Fruit fly (Drosophila melanogaster) whole organism, embryonic: Measurements from ENCODE around the gene Naa80.

ENCODE experiments used
- Atf3 ChIP-seq: fragments of 200-800 bp; sonication (Bioruptor generic); optimal IDR thresholded peaks from 3 replicates; lab custom pipeline; 2016; ENCODE audit warnings: missing biosample characterization, missing genetic modification characterization
- C15 ChIP-seq: fragments of 200-800 bp; sonication (Bioruptor generic); IDR thresholded peaks from 3 replicates; pipeline ENCODE4 v1.3.6; 2022; ENCODE audit warnings: missing biosample characterization, missing genetic modification characterization
- CG12155 ChIP-seq: fragments of 200-800 bp; sonication (Bioruptor generic); optimal IDR thresholded peaks from 3 replicates; lab custom pipeline; 2016; ENCODE audit warnings: missing biosample characterization, missing genetic modification characterization
- CG12299 ChIP-seq: fragments of 200-800 bp; sonication (Bioruptor generic); optimal IDR thresholded peaks from 2 replicates; lab custom pipeline; 2018; ENCODE audit warnings: missing biosample characterization, mild to moderate bottlenecking, missing genetic modification characterization
- CG16813 ChIP-seq: fragments of 200-800 bp; sonication (Bioruptor generic); IDR thresholded peaks from 3 replicates; pipeline ENCODE4 v1.3.6; 2022; ENCODE audit warnings: missing biosample characterization, missing genetic modification characterization; ENCODE audit not compliant: partially characterized antibody
- CG2678 ChIP-seq: fragments of 200-800 bp; sonication (Bioruptor generic); optimal IDR thresholded peaks from 3 replicates; lab custom pipeline; 2019; ENCODE audit warnings: missing biosample characterization, mild to moderate bottlenecking, missing genetic modification characterization, moderate library complexity
- CG30431 ChIP-seq: fragments of 200-800 bp; sonication (Bioruptor generic); optimal IDR thresholded peaks from 2 replicates; lab custom pipeline; 2017; ENCODE audit warnings: missing biosample characterization, missing genetic modification characterization
- CG3281 ChIP-seq: fragments of 200-800 bp; sonication (Bioruptor generic); optimal IDR thresholded peaks from 3 replicates; lab custom pipeline; 2017; ENCODE audit warnings: missing biosample characterization, mild to moderate bottlenecking, missing genetic modification characterization
- CG34422 ChIP-seq: fragments of 200-800 bp; sonication (Bioruptor generic); IDR thresholded peaks from 3 replicates; pipeline ENCODE4 v1.3.6; 2022; ENCODE audit warnings: missing biosample characterization, missing genetic modification characterization
- CG42726 ChIP-seq: fragments of 200-800 bp; sonication (Bioruptor generic); IDR thresholded peaks from 2 replicates; pipeline ENCODE4 v1.3.6; 2022; ENCODE audit warnings: missing biosample characterization, missing genetic modification characterization; ENCODE audit not compliant: partially characterized antibody
- CG4424 ChIP-seq: fragments of 200-800 bp; sonication (Bioruptor generic); optimal IDR thresholded peaks from 3 replicates; lab custom pipeline; 2016; ENCODE audit warnings: missing biosample characterization, missing genetic modification characterization
- CG5245 ChIP-seq: fragments of 200-800 bp; sonication (Bioruptor generic); optimal IDR thresholded peaks from 3 replicates; lab custom pipeline; 2016; ENCODE audit warnings: missing biosample characterization, missing genetic modification characterization
- CG5953 ChIP-seq: fragments of 200-800 bp; sonication (Bioruptor generic); IDR thresholded peaks from 2 replicates; pipeline ENCODE4 v1.3.6; 2022; ENCODE audit warnings: missing biosample characterization, missing genetic modification characterization
- CG7556 ChIP-seq: fragments of 200-800 bp; sonication (Bioruptor generic); optimal IDR thresholded peaks from 2 replicates; lab custom pipeline; 2017; ENCODE audit warnings: missing biosample characterization, mild to moderate bottlenecking, missing genetic modification characterization
- CG8290 ChIP-seq, 3 experiments: fragments of 200-800 bp; sonication (Bioruptor generic); optimal IDR thresholded peaks; 2 replicates each; lab custom pipeline; 2016 to 2019; ENCODE audit warnings: missing biosample characterization in 3 of 3, missing genetic modification characterization in 3 of 3, mild to moderate bottlenecking in 2 of 3, moderate library complexity in 1 of 3
- CG8924 ChIP-seq: fragments of 200-800 bp; optimal IDR thresholded peaks from 3 replicates; lab custom pipeline; 2019; ENCODE audit warnings: missing biosample characterization, mild to moderate bottlenecking, missing genetic modification characterization, moderate library complexity
- Dip2 ChIP-seq: fragments of 200-800 bp; sonication (Bioruptor generic); IDR thresholded peaks from 2 replicates; pipeline ENCODE4 v1.3.6; 2022; ENCODE audit warnings: missing biosample characterization, missing genetic modification characterization
- Ets97D ChIP-seq: fragments of 200-800 bp; sonication (Bioruptor generic); optimal IDR thresholded peaks from 3 replicates; lab custom pipeline; 2016; ENCODE audit warnings: missing biosample characterization, missing genetic modification characterization
- Hr51 ChIP-seq, 2 experiments: fragments of 200-800 bp; sonication (Bioruptor generic); optimal IDR thresholded peaks; 2 replicates in 1 of 2; 3 replicates in 1 of 2; lab custom pipeline; 2016 to 2018; ENCODE audit warnings: missing biosample characterization in 2 of 2, missing genetic modification characterization in 2 of 2, mild to moderate bottlenecking in 1 of 2, moderate library complexity in 1 of 2
- Mad ChIP-seq: fragments of 200-800 bp; sonication (Bioruptor generic); optimal IDR thresholded peaks from 2 replicates; lab custom pipeline; 2016; ENCODE audit warnings: missing biosample characterization, missing genetic modification characterization
- Max ChIP-seq: fragments of 200-800 bp; sonication (Bioruptor generic); optimal IDR thresholded peaks from 2 replicates; lab custom pipeline; 2016; ENCODE audit warnings: missing biosample characterization, mild to moderate bottlenecking, missing genetic modification characterization
- Mes4 ChIP-seq: fragments of 200-800 bp; sonication (Bioruptor generic); optimal IDR thresholded peaks from 2 replicates; lab custom pipeline; 2016; ENCODE audit warnings: missing biosample characterization, missing genetic modification characterization
- Nf-YB ChIP-seq: fragments of 200-800 bp; sonication (Bioruptor generic); optimal IDR thresholded peaks from 3 replicates; lab custom pipeline; 2019; ENCODE audit warnings: missing biosample characterization, mild to moderate bottlenecking, missing genetic modification characterization, moderate library complexity
- Pdp1 ChIP-seq, 2 experiments: fragments of 200-800 bp; sonication (Bioruptor generic); optimal IDR thresholded peaks; 3 replicates each; lab custom pipeline; 2016; ENCODE audit warnings: missing biosample characterization in 2 of 2, missing genetic modification characterization in 2 of 2, mild to moderate bottlenecking in 1 of 2, moderate library complexity in 1 of 2
- Usf ChIP-seq: fragments of 200-800 bp; sonication (Bioruptor generic); optimal IDR thresholded peaks from 2 replicates; lab custom pipeline; 2017; ENCODE audit warnings: missing genotype, missing biosample characterization, missing genetic modification characterization
- abd-A ChIP-seq: fragments of 200-800 bp; sonication (Bioruptor generic); optimal IDR thresholded peaks from 3 replicates; lab custom pipeline; 2019; ENCODE audit warnings: missing biosample characterization, mild to moderate bottlenecking, missing genetic modification characterization, moderate library complexity
- az2 ChIP-seq: fragments of 200-800 bp; sonication (Bioruptor generic); optimal IDR thresholded peaks from 3 replicates; lab custom pipeline; 2016; ENCODE audit warnings: missing biosample characterization, missing genetic modification characterization
- bowl ChIP-seq: fragments of 200-800 bp; sonication (Bioruptor generic); IDR thresholded peaks from 2 replicates; pipeline ENCODE4 v1.3.6; 2022; ENCODE audit warnings: missing biosample characterization, missing genetic modification characterization
- cas ChIP-seq: fragments of 200-800 bp; sonication (Bioruptor generic); IDR thresholded peaks from 2 replicates; pipeline ENCODE4 v1.3.6; 2022; ENCODE audit warnings: missing biosample characterization, missing genetic modification characterization
- cato ChIP-seq: fragments of 200-800 bp; sonication (Bioruptor generic); optimal IDR thresholded peaks from 2 replicates; lab custom pipeline; 2016; ENCODE audit warnings: missing biosample characterization, missing genetic modification characterization, borderline replicate concordance
- crol ChIP-seq: fragments of 200-800 bp; sonication (Bioruptor generic); IDR thresholded peaks from 2 replicates; pipeline ENCODE4 v1.3.6; 2022; ENCODE audit warnings: missing biosample characterization, missing genetic modification characterization
- crp ChIP-seq, 2 experiments: fragments of 200-800 bp; sonication (Bioruptor generic); optimal IDR thresholded peaks; 2 replicates in 1 of 2; 3 replicates in 1 of 2; lab custom pipeline; 2017; ENCODE audit warnings: missing biosample characterization in 2 of 2, missing genetic modification characterization in 2 of 2, mild to moderate bottlenecking in 1 of 2, moderate library complexity in 1 of 2
- disco-r ChIP-seq: fragments of 200-800 bp; sonication (Bioruptor generic); optimal IDR thresholded peaks from 2 replicates; lab custom pipeline; 2016; ENCODE audit warnings: missing biosample characterization, missing genetic modification characterization
- insv ChIP-seq, 2 experiments: fragments of 200-800 bp; sonication (Bioruptor generic); optimal IDR thresholded peaks; 3 replicates each; lab custom pipeline; 2016 to 2018; ENCODE audit warnings: missing biosample characterization in 2 of 2, missing genetic modification characterization in 2 of 2
- kay ChIP-seq: fragments of 200-800 bp; sonication (Bioruptor generic); optimal IDR thresholded peaks from 2 replicates; lab custom pipeline; 2016; ENCODE audit warnings: missing biosample characterization, missing genetic modification characterization
- mld ChIP-seq: fragments of 200-800 bp; sonication (Bioruptor generic); IDR thresholded peaks from 3 replicates; pipeline ENCODE4 v1.3.6; 2022; ENCODE audit warnings: missing biosample characterization, missing genetic modification characterization; ENCODE audit not compliant: partially characterized antibody
- phol ChIP-seq: fragments of 200-800 bp; sonication (Bioruptor generic); optimal IDR thresholded peaks from 3 replicates; lab custom pipeline; 2018; ENCODE audit warnings: missing biosample characterization, mild to moderate bottlenecking, missing genetic modification characterization, moderate library complexity
- sc ChIP-seq, 3 experiments: fragments of >200 bp in 2 of 3; fragments of 200-800 bp in 1 of 3; sonication (Bioruptor generic) in 1 of 3; optimal IDR thresholded peaks; 2 replicates in 2 of 3; 3 replicates in 1 of 3; lab custom pipeline; 2017; ENCODE audit warnings: mild to moderate bottlenecking in 1 of 3, missing biosample characterization in 1 of 3, missing genetic modification characterization in 1 of 3, missing genetic modification reagents in 1 of 3
- seq ChIP-seq: fragments of 200-800 bp; sonication (Bioruptor generic); IDR thresholded peaks from 2 replicates; pipeline ENCODE4 v1.3.6; 2022; ENCODE audit warnings: missing biosample characterization, missing genetic modification characterization
- sima ChIP-seq: fragments of 200-800 bp; sonication (Bioruptor generic); optimal IDR thresholded peaks from 2 replicates; lab custom pipeline; 2016; ENCODE audit warnings: missing biosample characterization, missing genetic modification characterization
- tll ChIP-seq, 2 experiments: fragments of 200-800 bp in 1 of 2; fragments of >200 bp in 1 of 2; sonication (Bioruptor generic) in 1 of 2; optimal IDR thresholded peaks; 2 replicates each; lab custom pipeline; 2017 to 2019; ENCODE audit warnings: missing biosample characterization in 2 of 2, missing genetic modification characterization in 2 of 2, mild to moderate bottlenecking in 1 of 2, moderate library complexity in 1 of 2
- twi ChIP-seq: fragments of 200-800 bp; optimal IDR thresholded peaks from 2 replicates; lab custom pipeline; 2019; ENCODE audit warnings: missing biosample characterization, mild to moderate bottlenecking, missing genetic modification characterization, moderate library complexity
- zfh2 ChIP-seq: fragments of 200-800 bp; sonication (Bioruptor generic); optimal IDR thresholded peaks from 2 replicates; lab custom pipeline; 2016; ENCODE audit warnings: missing biosample characterization, missing genetic modification characterization

Naa80 gene

DNA sequence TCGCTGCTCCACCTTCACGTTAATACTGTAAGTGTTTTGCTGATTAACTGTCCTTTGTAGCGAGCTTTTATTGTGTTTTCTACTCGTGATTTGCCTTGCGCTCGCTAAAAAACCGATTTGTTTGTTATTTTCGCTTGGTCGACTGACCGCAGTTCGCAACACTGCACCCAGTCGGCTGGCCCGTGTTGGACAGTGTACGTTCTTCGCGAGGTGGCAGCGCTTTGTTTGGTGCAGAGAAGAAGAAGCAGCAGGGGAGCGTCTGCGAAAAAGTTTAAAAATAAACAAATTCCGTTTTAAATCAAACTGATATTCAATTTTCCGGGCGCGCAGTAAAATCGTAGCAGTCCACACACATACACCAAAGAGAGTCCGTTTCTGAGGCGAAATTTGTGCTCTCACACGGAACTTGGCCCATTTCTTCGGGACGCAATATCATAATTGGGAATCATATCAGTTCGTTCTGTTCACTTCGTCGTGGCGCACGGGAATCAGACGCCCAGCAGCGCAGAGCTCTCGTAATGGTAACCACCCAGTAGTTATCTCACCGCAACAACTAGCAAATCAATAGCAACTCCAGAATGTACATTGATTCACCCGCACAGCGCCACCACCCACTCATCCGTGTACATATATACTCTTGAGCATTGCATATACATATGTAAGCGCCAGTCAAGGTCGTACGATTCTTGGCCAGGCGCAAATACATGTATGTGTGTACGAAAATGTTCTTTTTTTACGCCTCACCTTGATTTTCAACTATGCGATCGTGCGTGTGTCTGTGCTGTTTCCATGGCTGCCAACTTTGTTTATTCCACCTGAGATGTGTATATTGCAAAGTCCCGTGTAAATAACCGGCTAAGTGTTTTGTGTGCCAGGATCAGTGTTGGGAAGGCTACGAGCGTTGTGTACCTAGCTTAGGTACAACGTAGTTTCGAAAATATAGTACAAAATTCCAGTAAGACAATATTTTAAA is at the start of gene Naa80 (continued):
- no peak for TF ChIP-seq abd-A (tag; lab: Kevin White, UChicago)
- TF ChIP-seq CG34422 (GFP tag; lab: Robert Waterston, UW), result peak; percentile 80
- peak; percentile 51 for TF ChIP-seq CG3281 (GFP tag; lab: Kevin White, UChicago)
- TF ChIP-seq crol (GFP tag; lab: Robert Waterston, UW), result 0 out of 2 replicates have a peak, but pooled peaks have one; percentile 20
- TF ChIP-seq, all 482 proteins: peak for 308

dm6 chr3R:9725121-9725956 is 42.3 kb upstream of the Naa80 start, which contains the start of gene hyd:
Gene hyd, minus strand, starts transcription at chr3R:9725615.
- no peak for TF ChIP-seq Max
- TF ChIP-seq Nf-YB (GFP tag; lab: Kevin White, UChicago), result no peak
- no peak for TF ChIP-seq CG8290 (GFP tag; optimal IDR thresholded peaks at IDR 0.05; lab: Kevin White, UChicago)
- TF ChIP-seq CG8290 (tag; optimal IDR thresholded peaks at IDR 0.05; lab: Kevin White, UChicago), result no peak
- TF ChIP-seq seq, result no peak
- TF ChIP-seq Ets97D (GFP tag; lab: Kevin White, UChicago), result peak; percentile 51
- TF ChIP-seq CG5245 (GFP tag; lab: Kevin White, UChicago), result no peak
- no peak for TF ChIP-seq zfh2
- no peak for TF ChIP-seq Usf (GFP tag; lab: Kevin White, UChicago)
- TF ChIP-seq CG8924 (tag; lab: Kevin White, UChicago), result no peak
- no peak for TF ChIP-seq tll (GFP tag; optimal IDR thresholded peaks at IDR 0.05; lab: Kevin White, UChicago)
- TF ChIP-seq bowl (GFP tag; lab: Robert Waterston, UW), result no peak
- no peak for TF ChIP-seq sc (optimal IDR thresholded peaks at IDR 0.05; lab: Kevin White, UChicago)
- TF ChIP-seq sc (GFP tag; optimal IDR thresholded peaks at IDR 0.05; lab: Kevin White, UChicago), result no peak
- no peak for TF ChIP-seq kay
- TF ChIP-seq CG4424 (GFP tag; lab: Kevin White, UChicago), result peak; percentile 2
- TF ChIP-seq Hr51 (GFP tag; optimal IDR thresholded peaks at IDR 0.05; lab: Kevin White, UChicago), result no peak
- no peak for TF ChIP-seq CG5953
- TF ChIP-seq crp (GFP tag; optimal IDR thresholded peaks at IDR 0.05; lab: Kevin White, UChicago), result no peak
- TF ChIP-seq insv (GFP tag; optimal IDR thresholded peaks at IDR 0.05; lab: Kevin White, UChicago), result peak in 1 of 2 experiments; percentile 14
- no peak for TF ChIP-seq disco-r
- TF ChIP-seq C15 (GFP tag; lab: Robert Waterston, UW), result no peak
- no peak for TF ChIP-seq Pdp1 (GFP tag; optimal IDR thresholded peaks at IDR 0.05; lab: Kevin White, UChicago)
- TF ChIP-seq CG12299 (tag; lab: Kevin White, UChicago), result no peak
- TF ChIP-seq Mad (GFP tag; lab: Kevin White, UChicago), result no peak
- TF ChIP-seq cato (GFP tag; lab: Kevin White, UChicago), result no peak
- TF ChIP-seq mld (GFP tag; lab: Robert Waterston, UW), result peak; percentile 35; the same call in 2 of the 3 replicates
- TF ChIP-seq Mes4 (GFP tag; lab: Kevin White, UChicago), result no peak
- TF ChIP-seq az2 (GFP tag; lab: Kevin White, UChicago), result no peak
- no peak for TF ChIP-seq cas
- no peak for TF ChIP-seq Atf3 (GFP tag; lab: Kevin White, UChicago)
- peak; percentile 74; the same call in 1 of the 2 replicates for TF ChIP-seq CG42726 (GFP tag; lab: Robert Waterston, UW)
- TF ChIP-seq Dip2 (GFP tag; lab: Robert Waterston, UW), result no peak
- no peak for TF ChIP-seq CG12155 (GFP tag; lab: Kevin White, UChicago)
- no peak for TF ChIP-seq CG30431 (GFP tag; lab: Kevin White, UChicago)
- TF ChIP-seq CG16813 (GFP tag; lab: Robert Waterston, UW), result peak; percentile 87
- TF ChIP-seq twi, result no peak
- TF ChIP-seq sima (GFP tag; lab: Kevin White, UChicago), result no peak
- no peak for TF ChIP-seq CG2678 (tag; lab: Kevin White, UChicago)
- TF ChIP-seq phol (tag; lab: Kevin White, UChicago), result peak; percentile 42
- no peak for TF ChIP-seq CG7556
